Fruit fly (Drosophila melanogaster) whole organism, embryonic: ENCODE results near the gene His3.3A.

Experiments used
- Aef1 ChIP-seq: fragments of 200-800 bp; sonication (Bioruptor generic); IDR thresholded peaks from 3 replicates; pipeline ENCODE4 v1.3.6; 2022; ENCODE audit warnings: missing biosample characterization, missing genetic modification characterization
- Asciz ChIP-seq: fragments of 200-800 bp; sonication (Bioruptor generic); optimal IDR thresholded peaks from 2 replicates; lab custom pipeline; 2017; ENCODE audit warnings: missing biosample characterization, mild to moderate bottlenecking, missing genetic modification characterization, missing genetic modification reagents
- Atf-2 ChIP-seq: fragments of 200-800 bp; sonication (Bioruptor generic); optimal IDR thresholded peaks from 2 replicates; lab custom pipeline; 2016; ENCODE audit warnings: missing biosample characterization, missing genetic modification characterization
- Bdp1 ChIP-seq: fragments of 200-800 bp; sonication (Bioruptor generic); optimal IDR thresholded peaks from 3 replicates; lab custom pipeline; 2016; ENCODE audit warnings: missing biosample characterization, missing genetic modification characterization
- CG10274 ChIP-seq: fragments of 200-800 bp; sonication (Bioruptor generic); optimal IDR thresholded peaks from 3 replicates; lab custom pipeline; 2017; ENCODE audit warnings: missing biosample characterization, mild to moderate bottlenecking, missing genetic modification characterization
- CG11695 ChIP-seq: fragments of 200-800 bp; sonication (Bioruptor generic); IDR thresholded peaks from 3 replicates; pipeline ENCODE4 v1.3.6; 2022; ENCODE audit warnings: missing biosample characterization, missing genetic modification characterization
- CG11723 ChIP-seq: fragments of 200-800 bp; sonication (Bioruptor generic); optimal IDR thresholded peaks from 2 replicates; lab custom pipeline; 2017; ENCODE audit warnings: missing biosample characterization, mild to moderate bottlenecking, missing genetic modification characterization
- CG12659 ChIP-seq: fragments of 200-800 bp; sonication (Bioruptor generic); optimal IDR thresholded peaks from 3 replicates; lab custom pipeline; 2017; ENCODE audit warnings: mild to moderate bottlenecking, missing biosample characterization, missing genetic modification reagents, missing genetic modification characterization
- CG12744 ChIP-seq: fragments of 200-800 bp; sonication (Bioruptor generic); optimal IDR thresholded peaks from 2 replicates; lab custom pipeline; 2016; ENCODE audit warnings: missing biosample characterization, missing genetic modification characterization
- CG14014 ChIP-seq: fragments of 200-800 bp; sonication (Bioruptor generic); IDR thresholded peaks from 2 replicates; pipeline ENCODE4 v1.3.6; 2022; ENCODE audit warnings: missing biosample characterization, missing genetic modification characterization
- CG15479 ChIP-seq: fragments of 200-800 bp; sonication (Bioruptor generic); optimal IDR thresholded peaks from 3 replicates; lab custom pipeline; 2019; ENCODE audit warnings: missing biosample characterization, mild to moderate bottlenecking, missing genetic modification characterization, moderate library complexity
- CG16813 ChIP-seq: fragments of 200-800 bp; sonication (Bioruptor generic); IDR thresholded peaks from 3 replicates; pipeline ENCODE4 v1.3.6; 2022; ENCODE audit warnings: missing biosample characterization, missing genetic modification characterization; ENCODE audit not compliant: partially characterized antibody
- CG2129 ChIP-seq: fragments of 200-800 bp; sonication (Bioruptor generic); IDR thresholded peaks from 2 replicates; pipeline ENCODE4 v1.3.6; 2022; ENCODE audit warnings: missing biosample characterization, missing genetic modification characterization; ENCODE audit not compliant: partially characterized antibody
- CG30431 ChIP-seq: fragments of 200-800 bp; sonication (Bioruptor generic); optimal IDR thresholded peaks from 2 replicates; lab custom pipeline; 2017; ENCODE audit warnings: missing biosample characterization, missing genetic modification characterization
- CG31365 ChIP-seq: fragments of 200-800 bp; sonication (Bioruptor generic); optimal IDR thresholded peaks from 2 replicates; lab custom pipeline; 2018; ENCODE audit warnings: missing biosample characterization, mild to moderate bottlenecking, missing genetic modification characterization
- CG4360 ChIP-seq: fragments of 200-800 bp; sonication (Bioruptor generic); IDR thresholded peaks from 2 replicates; pipeline ENCODE4 v1.3.6; 2022; ENCODE audit warnings: missing biosample characterization, missing genetic modification characterization
- CG4820 ChIP-seq: fragments of 200-800 bp; sonication (Bioruptor generic); optimal IDR thresholded peaks from 3 replicates; lab custom pipeline; 2016; ENCODE audit warnings: missing biosample characterization, missing genetic modification characterization
- CG6272 ChIP-seq: fragments of 200-800 bp; sonication (Bioruptor generic); IDR thresholded peaks from 2 replicates; pipeline ENCODE4 v1.3.6; 2022; ENCODE audit warnings: missing biosample characterization, missing genetic modification characterization
- CG6683 ChIP-seq: fragments of 200-800 bp; sonication (Bioruptor generic); optimal IDR thresholded peaks from 2 replicates; lab custom pipeline; 2017; ENCODE audit warnings: missing biosample characterization, mild to moderate bottlenecking, missing genetic modification characterization, missing genetic modification reagents
- CG7271 ChIP-seq: fragments of 200-800 bp; sonication (Bioruptor generic); optimal IDR thresholded peaks from 2 replicates; lab custom pipeline; 2018; ENCODE audit warnings: missing biosample characterization, mild to moderate bottlenecking, missing genetic modification characterization, moderate library complexity
- CG7357 ChIP-seq: fragments of 200-800 bp; sonication (Bioruptor generic); IDR thresholded peaks from 3 replicates; pipeline ENCODE4 v1.3.6; 2022; ENCODE audit warnings: missing biosample characterization, missing genetic modification characterization
- CG8388 ChIP-seq: fragments of 200-800 bp; sonication (Bioruptor generic); optimal IDR thresholded peaks from 2 replicates; lab custom pipeline; 2019; ENCODE audit warnings: missing biosample characterization, mild to moderate bottlenecking, missing genetic modification characterization, moderate library complexity
- CG9932 ChIP-seq: fragments of 200-800 bp; sonication (Bioruptor generic); IDR thresholded peaks from 2 replicates; pipeline ENCODE4 v1.3.6; 2022; ENCODE audit warnings: missing biosample characterization, missing genetic modification characterization
- Dip3 ChIP-seq: fragments of 200-800 bp; sonication (Bioruptor generic); optimal IDR thresholded peaks from 3 replicates; lab custom pipeline; 2016; ENCODE audit warnings: missing biosample characterization, missing genetic modification characterization
- E2f2 ChIP-seq: fragments of 200-800 bp; sonication (Bioruptor generic); IDR thresholded peaks from 2 replicates; pipeline ENCODE4 v1.3.6; 2022; ENCODE audit warnings: missing biosample characterization, missing genetic modification characterization
- Elba2 ChIP-seq: fragments of 200-800 bp; sonication (Bioruptor generic); optimal IDR thresholded peaks from 3 replicates; lab custom pipeline; 2016; ENCODE audit warnings: missing biosample characterization, missing genetic modification characterization
- Fer3 ChIP-seq: fragments of 200-800 bp; sonication (Bioruptor generic); optimal IDR thresholded peaks from 2 replicates; lab custom pipeline; 2018; ENCODE audit warnings: missing biosample characterization, mild to moderate bottlenecking, missing genetic modification characterization, moderate library complexity
- HHEX ChIP-seq: fragments of 200-800 bp; sonication (Bioruptor generic); optimal IDR thresholded peaks from 3 replicates; lab custom pipeline; 2017; ENCODE audit warnings: missing biosample characterization, mild to moderate bottlenecking, missing genetic modification characterization, missing genetic modification reagents
- HLH3B ChIP-seq: fragments of 200-800 bp; sonication (Bioruptor generic); IDR thresholded peaks from 2 replicates; pipeline ENCODE4 v1.3.6; 2022; ENCODE audit warnings: missing biosample characterization, missing genetic modification characterization
- Hr3 ChIP-seq: fragments of 200-800 bp; sonication (Bioruptor generic); optimal IDR thresholded peaks from 3 replicates; lab custom pipeline; 2016; ENCODE audit warnings: missing biosample characterization, missing genetic modification characterization
- Lhr ChIP-seq: fragments of 200-800 bp; sonication (Bioruptor generic); optimal IDR thresholded peaks from 3 replicates; lab custom pipeline; 2017; ENCODE audit warnings: mild to moderate bottlenecking, missing biosample characterization, missing genetic modification reagents, missing genetic modification characterization
- Ravus ChIP-seq: fragments of 200-800 bp; sonication (Bioruptor generic); IDR thresholded peaks from 2 replicates; pipeline ENCODE4 v1.3.6; 2022; ENCODE audit warnings: missing biosample characterization, missing genetic modification characterization
- Sry-δ ChIP-seq: fragments of 200-800 bp; sonication (Bioruptor generic); optimal IDR thresholded peaks from 2 replicates; lab custom pipeline; 2016; ENCODE audit warnings: missing biosample characterization, missing genetic modification characterization
- Usf ChIP-seq: fragments of 200-800 bp; sonication (Bioruptor generic); optimal IDR thresholded peaks from 2 replicates; lab custom pipeline; 2017; ENCODE audit warnings: missing genotype, missing biosample characterization, missing genetic modification characterization
- Xbp1 ChIP-seq: fragments of 200-800 bp; sonication (Bioruptor generic); optimal IDR thresholded peaks from 3 replicates; lab custom pipeline; 2016; ENCODE audit warnings: missing biosample characterization, mild to moderate bottlenecking, missing genetic modification characterization
- YL-1 ChIP-seq: fragments of 200-800 bp; sonication (Bioruptor generic); optimal IDR thresholded peaks from 3 replicates; lab custom pipeline; 2017; ENCODE audit warnings: missing biosample characterization, mild to moderate bottlenecking, missing genetic modification characterization
- cad ChIP-seq: fragments of >200 bp; optimal IDR thresholded peaks from 2 replicates; lab custom pipeline; 2017; ENCODE audit warnings: missing biosample characterization, missing genetic modification characterization
- eyg ChIP-seq: fragments of 200-800 bp; sonication (Bioruptor generic); optimal IDR thresholded peaks from 3 replicates; lab custom pipeline; 2016; ENCODE audit warnings: missing biosample characterization, missing genetic modification characterization
- gsb ChIP-seq: fragments of 200-800 bp; sonication (Bioruptor generic); IDR thresholded peaks from 2 replicates; pipeline ENCODE4 v1.3.6; 2022; ENCODE audit warnings: missing biosample characterization, missing genetic modification characterization
- gsb-n ChIP-seq: fragments of 200-800 bp; sonication (Bioruptor generic); optimal IDR thresholded peaks from 3 replicates; lab custom pipeline; 2018; ENCODE audit warnings: missing biosample characterization, mild to moderate bottlenecking, missing genetic modification characterization
- jumu ChIP-seq: fragments of 200-800 bp; sonication (Bioruptor generic); optimal IDR thresholded peaks from 3 replicates; lab custom pipeline; 2016; ENCODE audit warnings: missing biosample characterization, missing genetic modification characterization
- luna ChIP-seq: fragments of 200-800 bp; sonication (Bioruptor generic); optimal IDR thresholded peaks from 2 replicates; lab custom pipeline; 2016; ENCODE audit warnings: missing biosample characterization, missing genetic modification characterization
- mld ChIP-seq: fragments of 200-800 bp; sonication (Bioruptor generic); IDR thresholded peaks from 3 replicates; pipeline ENCODE4 v1.3.6; 2022; ENCODE audit warnings: missing biosample characterization, missing genetic modification characterization; ENCODE audit not compliant: partially characterized antibody
- org-1 ChIP-seq: fragments of 200-800 bp; sonication (Bioruptor generic); optimal IDR thresholded peaks from 2 replicates; lab custom pipeline; 2017; ENCODE audit warnings: missing biosample characterization, missing genetic modification characterization
- peb ChIP-seq: fragments of 200-800 bp; sonication (Bioruptor generic); IDR thresholded peaks from 2 replicates; pipeline ENCODE4 v1.3.6; 2022; ENCODE audit warnings: missing biosample characterization, missing genetic modification characterization
- pnt ChIP-seq: fragments of 200-800 bp; sonication (Bioruptor generic); optimal IDR thresholded peaks from 3 replicates; lab custom pipeline; 2016; ENCODE audit warnings: missing biosample characterization, missing genetic modification characterization
- pum ChIP-seq: fragments of 200-800 bp; sonication (Bioruptor generic); optimal IDR thresholded peaks from 2 replicates; lab custom pipeline; 2016; ENCODE audit warnings: missing biosample characterization, missing genetic modification characterization
- sim ChIP-seq: fragments of 200-800 bp; sonication (Bioruptor generic); IDR thresholded peaks from 2 replicates; pipeline ENCODE4 v1.3.6; 2022; ENCODE audit warnings: missing biosample characterization, missing genetic modification characterization
- ssp ChIP-seq: fragments of 200-800 bp; sonication (Bioruptor generic); IDR thresholded peaks from 2 replicates; pipeline ENCODE4 v1.3.6; 2022; ENCODE audit warnings: missing biosample characterization, missing genetic modification characterization
- trem ChIP-seq: fragments of 200-800 bp; optimal IDR thresholded peaks from 3 replicates; lab custom pipeline; 2019; ENCODE audit warnings: missing biosample characterization, mild to moderate bottlenecking, missing genetic modification characterization, moderate library complexity
- usp ChIP-seq: fragments of >200 bp; optimal IDR thresholded peaks from 2 replicates; lab custom pipeline; 2017; ENCODE audit warnings: missing biosample characterization, missing genetic modification characterization

Gene His3.3A

dm6 chr2L:5059645-5060254 is 4.9 kb downstream of the His3.3A start, which contains the start of gene Rpn11 (continued):
- TF ChIP-seq CG11695 (GFP tag; lab: Robert Waterston, UW) (no peak), pum (GFP tag; lab: Kevin White, UChicago) (no peak), CG15479 (no peak), eyg (GFP tag; lab: Kevin White, UChicago) (no peak), CG30431 (GFP tag; lab: Kevin White, UChicago) (no peak), Dip3 (GFP tag; lab: Kevin White, UChicago) (peak; percentile 34), Usf (GFP tag; lab: Kevin White, UChicago) (peak; percentile 7), CG14014 (GFP tag; lab: Robert Waterston, UW) (no peak), jumu (GFP tag; lab: Kevin White, UChicago) (no peak), sim (no peak), CG7271 (tag; lab: Kevin White, UChicago) (no peak), ssp (GFP tag; lab: Robert Waterston, UW) (no peak), peb (GFP tag; lab: Robert Waterston, UW) (no peak), E2f2 (GFP tag; lab: Robert Waterston, UW) (peak; percentile 85), Asciz (GFP tag; lab: Kevin White, UChicago) (peak; percentile 15), Ravus (GFP tag; lab: Robert Waterston, UW) (no peak), Bdp1 (GFP tag; lab: Kevin White, UChicago) (peak; percentile 15), CG11723 (GFP tag; lab: Kevin White, UChicago) (peak; percentile 30), CG2129 (0 out of 2 replicates have a peak, but pooled peaks have one; percentile 38), CG4360 (GFP tag; lab: Robert Waterston, UW) (no peak), gsb (GFP tag; lab: Robert Waterston, UW) (no peak), mld (no peak), CG6272 (GFP tag; lab: Robert Waterston, UW) (0 out of 2 replicates have a peak, but pooled peaks have one; percentile 12), HHEX (GFP tag; lab: Kevin White, UChicago) (peak; percentile 42), luna (GFP tag; lab: Kevin White, UChicago) (no peak), CG12744 (peak; percentile 35), Lhr (GFP tag; lab: Kevin White, UChicago) (peak; percentile 43), trem (peak; percentile 66), HLH3B (GFP tag; lab: Robert Waterston, UW) (peak; percentile 31; the same call in 1 of the 2 replicates), CG9932 (GFP tag; lab: Robert Waterston, UW) (peak; percentile 63), Sry-δ (GFP tag; lab: Kevin White, UChicago) (peak; percentile 51), CG8388 (GFP tag; lab: Kevin White, UChicago) (peak; percentile 65), org-1 (GFP tag; lab: Kevin White, UChicago) (no peak), Elba2 (GFP tag; lab: Kevin White, UChicago) (peak; percentile 4), Xbp1 (GFP tag; lab: Kevin White, UChicago) (peak; percentile 53), CG31365 (no peak), Atf-2 (GFP tag; lab: Kevin White, UChicago) (peak; percentile 31), YL-1 (GFP tag; lab: Kevin White, UChicago) (peak; percentile 63), cad (GFP tag; lab: Kevin White, UChicago) (no peak), CG12659 (peak; percentile 71), CG16813 (peak; percentile 46; the same call in 1 of the 3 replicates), Aef1 (GFP tag; lab: Robert Waterston, UW) (0 out of 3 replicates have a peak, but pooled peaks have one; percentile 17), gsb-n (tag; lab: Kevin White, UChicago) (peak; percentile 47), usp (GFP tag; lab: Kevin White, UChicago) (no peak), CG4820 (GFP tag; lab: Kevin White, UChicago) (peak; percentile 52), CG10274 (GFP tag; lab: Kevin White, UChicago) (no peak), Hr3 (GFP tag; lab: Kevin White, UChicago) (peak; percentile 74), CG7357 (0 out of 3 replicates have a peak, but pooled peaks have one; percentile 25), CG6683 (no peak), pnt (GFP tag; lab: Kevin White, UChicago) (no peak), Fer3 (peak; percentile 66)
